Fruit fly (Drosophila melanogaster): ENCODE results near the gene CG9396.

CG9396 gene

dm6 chr3R:9572929-9573811 lies 1.7 kb upstream of the CG9396 start:
- TF ChIP-seq cnc (optimal IDR thresholded peaks at IDR 0.05) = no peak
- TF ChIP-seq cic (GFP tag; optimal IDR thresholded peaks at IDR 0.05) = peak; percentile 89

DNA sequence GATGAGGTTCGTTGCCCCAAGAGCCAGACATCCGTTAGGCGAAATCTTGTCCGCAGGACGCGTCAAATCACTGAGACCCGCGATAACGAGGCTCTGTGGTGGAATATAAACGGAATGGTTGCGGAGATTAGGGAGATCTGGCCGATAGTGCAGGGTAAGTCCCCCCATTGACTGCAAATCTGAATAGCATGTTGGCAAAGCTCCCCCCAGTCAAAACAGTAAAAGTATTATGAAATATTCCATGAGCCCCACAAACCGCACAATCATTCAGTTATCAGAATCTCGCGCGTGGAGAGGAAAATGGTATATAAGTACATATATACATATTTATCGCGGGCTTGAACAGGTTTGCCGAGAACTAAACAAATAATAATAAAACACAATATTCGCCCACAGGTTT lies 766 bp downstream of the CG9396 start:
- no peak for TF ChIP-seq toe (GFP tag; optimal IDR thresholded peaks at IDR 0.05)
- peak; percentile 10 for TF ChIP-seq CG33017 (tag; optimal IDR thresholded peaks at IDR 0.05)
- TF ChIP-seq Clk (GFP tag; optimal IDR thresholded peaks at IDR 0.05) = no peak
- TF ChIP-seq cnc (optimal IDR thresholded peaks at IDR 0.05) = peak in 1 of 2 experiments; percentile 78
- TF ChIP-seq cic (GFP tag; optimal IDR thresholded peaks at IDR 0.05) = peak; percentile 94
- TF ChIP-seq CG12768 (GFP tag; optimal IDR thresholded peaks at IDR 0.05) = peak; percentile 13
- TF ChIP-seq CG1620 (GFP tag; optimal IDR thresholded peaks at IDR 0.05) = no peak
- TF ChIP-seq CG14711 (tag; optimal IDR thresholded peaks at IDR 0.05) = no peak
- peak; percentile 30 for TF ChIP-seq Mnt (GFP tag; optimal IDR thresholded peaks at IDR 0.05)

DNA sequence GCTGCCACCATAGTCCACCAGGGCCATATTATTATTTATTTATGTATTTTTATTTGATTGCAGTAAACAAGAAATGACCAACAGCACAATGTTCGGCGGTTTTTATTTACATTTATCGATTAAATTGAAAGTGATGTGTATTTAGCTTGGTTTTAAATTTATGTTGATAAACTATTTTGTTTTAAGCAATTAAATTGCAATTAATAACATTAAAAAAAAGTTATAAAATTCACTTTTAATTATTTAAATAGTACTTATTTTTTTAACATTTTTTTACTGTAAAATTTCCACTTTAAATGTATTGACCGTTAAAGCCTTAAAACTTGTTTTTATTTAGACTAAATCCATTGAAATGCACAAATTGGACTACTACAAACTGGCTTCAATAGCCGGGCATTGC lies 1.3 kb downstream of the CG9396 start, which contains the start of gene CG16790:
TSS of gene CG16790 (minus strand) at position 101 of the 400 bp plus-strand sequence.
- no peak for TF ChIP-seq CG14711 (tag; optimal IDR thresholded peaks at IDR 0.05)
- no peak for TF ChIP-seq CG33017 (tag; optimal IDR thresholded peaks at IDR 0.05)
- no peak for TF ChIP-seq toe (GFP tag; optimal IDR thresholded peaks at IDR 0.05)
- no peak for TF ChIP-seq cnc (optimal IDR thresholded peaks at IDR 0.05)
- TF ChIP-seq bab1 (GFP tag; optimal IDR thresholded peaks at IDR 0.05) = no peak
- no peak for TF ChIP-seq kay (GFP tag; ENCODE audit: borderline replicate concordance)
- no peak for TF ChIP-seq Hr96 (GFP tag; optimal IDR thresholded peaks at IDR 0.05)
- TF ChIP-seq pad (GFP tag; optimal IDR thresholded peaks at IDR 0.05) = no peak
- TF ChIP-seq CG11617 (GFP tag; optimal IDR thresholded peaks at IDR 0.05) = no peak
- TF ChIP-seq tj (GFP tag; optimal IDR thresholded peaks at IDR 0.05) = no peak
- no peak for TF ChIP-seq CG12768 (GFP tag; optimal IDR thresholded peaks at IDR 0.05)
- no peak for TF ChIP-seq Mnt (GFP tag; optimal IDR thresholded peaks at IDR 0.05)
- TF ChIP-seq ovo (GFP tag; optimal IDR thresholded peaks at IDR 0.05) = no peak
- no peak for TF ChIP-seq CG7045 (GFP tag; optimal IDR thresholded peaks at IDR 0.05)
- TF ChIP-seq cic (GFP tag; optimal IDR thresholded peaks at IDR 0.05) = no peak

DNA sequence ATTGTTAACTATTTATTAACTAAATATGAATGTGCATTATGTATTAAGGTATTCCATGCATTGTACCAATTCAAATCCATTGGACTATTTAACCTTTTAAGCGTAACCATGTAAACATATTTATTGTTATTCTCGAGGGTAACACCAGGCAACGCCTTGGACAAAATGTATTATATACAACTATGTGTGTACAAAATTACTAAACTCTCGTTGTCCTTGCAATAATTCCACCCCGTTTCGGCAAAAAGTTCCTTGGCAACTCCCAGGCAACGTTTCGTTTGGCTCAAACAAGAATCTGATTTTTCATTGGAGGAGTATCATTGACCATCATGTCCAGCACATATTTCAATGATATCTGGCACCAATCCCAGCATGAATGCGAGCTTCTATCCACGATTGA lies 5.5 kb downstream of the CG9396 start, which contains the start of gene CG16789:
TSS of gene CG16789 (plus strand) at position 301 of the 400 bp plus-strand sequence.
- no peak for TF ChIP-seq kay (GFP tag; ENCODE audit: borderline replicate concordance)
- TF ChIP-seq CG33017 (tag; optimal IDR thresholded peaks at IDR 0.05) = no peak
- no peak for TF ChIP-seq CG7045 (GFP tag; optimal IDR thresholded peaks at IDR 0.05)
- no peak for TF ChIP-seq Mnt (GFP tag; optimal IDR thresholded peaks at IDR 0.05)
- TF ChIP-seq Crg-1 (GFP tag; optimal IDR thresholded peaks at IDR 0.05) = no peak
- no peak for TF ChIP-seq toe (GFP tag; optimal IDR thresholded peaks at IDR 0.05)

- TF ChIP-seq kay (GFP tag; ENCODE audit: borderline replicate concordance) (no peak), CG7045 (GFP tag; optimal IDR thresholded peaks at IDR 0.05) (peak; percentile 28), tj (GFP tag; optimal IDR thresholded peaks at IDR 0.05) (peak; percentile 26), CG14711 (tag; optimal IDR thresholded peaks at IDR 0.05) (peak; percentile 74), cic (GFP tag; optimal IDR thresholded peaks at IDR 0.05) (no peak), Hr96 (GFP tag; optimal IDR thresholded peaks at IDR 0.05) (no peak), toe (GFP tag; optimal IDR thresholded peaks at IDR 0.05) (no peak), CG7101 (tag; optimal IDR thresholded peaks at IDR 0.05) (peak; percentile 63), Crg-1 (GFP tag; optimal IDR thresholded peaks at IDR 0.05) (peak; percentile 37), ovo (GFP tag; optimal IDR thresholded peaks at IDR 0.05) (peak; percentile 56), CG33017 (tag; optimal IDR thresholded peaks at IDR 0.05) (peak; percentile 27), Mnt (GFP tag; optimal IDR thresholded peaks at IDR 0.05) (peak; percentile 82), CG11617 (GFP tag; optimal IDR thresholded peaks at IDR 0.05) (peak; percentile 70), CG1620 (GFP tag; optimal IDR thresholded peaks at IDR 0.05) (peak; percentile 75), CG5204 (GFP tag; optimal IDR thresholded peaks at IDR 0.05) (no peak), cnc (optimal IDR thresholded peaks at IDR 0.05) (no peak), bab1 (GFP tag; optimal IDR thresholded peaks at IDR 0.05) (peak; percentile 57), pad (GFP tag; optimal IDR thresholded peaks at IDR 0.05) (no peak), Clk (GFP tag; optimal IDR thresholded peaks at IDR 0.05) (no peak), CG12768 (GFP tag; optimal IDR thresholded peaks at IDR 0.05) (peak; percentile 32)
Measured at dm6 chr3R:9563240-9563992, 8.0 kb downstream of the CG9396 start, which contains the start of the genes CG9393 and Vps45. Gene CG9393, minus strand, starts transcription at chr3R:9563673. Gene Vps45, plus strand, starts transcription at chr3R:9563924.

DNA sequence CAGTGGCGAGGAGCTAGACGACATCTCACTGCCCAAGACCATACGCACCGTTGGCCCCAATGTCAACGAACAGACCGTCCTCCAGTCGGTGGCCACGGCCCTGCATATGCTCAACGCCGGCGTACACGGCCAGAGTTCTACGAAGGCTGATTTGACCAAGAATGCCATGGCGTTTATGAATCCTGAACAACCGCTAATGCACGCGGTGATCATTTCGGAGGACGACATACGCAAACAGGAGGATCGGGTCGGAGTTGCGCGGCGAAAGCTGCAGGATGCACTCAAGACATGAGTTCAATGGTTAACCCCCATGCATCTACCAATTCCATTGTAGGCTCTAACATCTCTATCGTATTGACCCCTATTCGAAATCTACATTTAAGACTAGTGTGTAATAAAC lies 10.3 kb downstream of the CG9396 start:
- no peak for TF ChIP-seq cnc (optimal IDR thresholded peaks at IDR 0.05)
- no peak for TF ChIP-seq toe (GFP tag; optimal IDR thresholded peaks at IDR 0.05)
- no peak for TF ChIP-seq CG11617 (GFP tag; optimal IDR thresholded peaks at IDR 0.05)
- TF ChIP-seq Clk (GFP tag; optimal IDR thresholded peaks at IDR 0.05) = no peak
- TF ChIP-seq cic (GFP tag; optimal IDR thresholded peaks at IDR 0.05) = no peak
- no peak for TF ChIP-seq Crg-1 (GFP tag; optimal IDR thresholded peaks at IDR 0.05)
- no peak for TF ChIP-seq kay (GFP tag; ENCODE audit: borderline replicate concordance)
- no peak for TF ChIP-seq Hr96 (GFP tag; optimal IDR thresholded peaks at IDR 0.05)
- no peak for TF ChIP-seq Mnt (GFP tag; optimal IDR thresholded peaks at IDR 0.05)
